Worm (Caenorhabditis elegans) whole organism, L2 larva: ENCODE measurements around the gene F08G12.1.

ENCODE experiments used
- aly-2 ChIP-seq: fragments of 150-350 bp; optimal IDR thresholded peaks from 2 replicates; lab custom pipeline; 2014; ENCODE audit warnings: missing biosample characterization, missing genetic modification characterization
- ceh-82 ChIP-seq: fragments of 150-350 bp; optimal IDR thresholded peaks from 2 replicates; lab custom pipeline; 2014; ENCODE audit warnings: missing biosample characterization, missing genetic modification characterization
- elt-1 ChIP-seq: fragments of 150-350 bp; optimal IDR thresholded peaks from 2 replicates; lab custom pipeline; 2014; ENCODE audit warnings: missing biosample characterization, missing genetic modification characterization
- nhr-11 ChIP-seq: fragments of 150-350 bp; optimal IDR thresholded peaks from 2 replicates; lab custom pipeline; 2014; ENCODE audit warnings: missing biosample characterization, missing genetic modification characterization
- nhr-129 ChIP-seq: fragments of 150-350 bp; optimal IDR thresholded peaks from 2 replicates; lab custom pipeline; 2014; ENCODE audit warnings: missing biosample characterization, missing genetic modification characterization
- nhr-237 ChIP-seq: fragments of 150-350 bp; optimal IDR thresholded peaks from 2 replicates; lab custom pipeline; 2014; ENCODE audit warnings: missing biosample characterization, missing genetic modification characterization
- snpc-4 ChIP-seq: fragments of 150-350 bp; optimal IDR thresholded peaks from 2 replicates; lab custom pipeline; 2014; ENCODE audit warnings: missing biosample characterization, missing genetic modification characterization
- zag-1 ChIP-seq: fragments of 150-350 bp; optimal IDR thresholded peaks from 2 replicates; lab custom pipeline; 2014; ENCODE audit warnings: missing biosample characterization, missing genetic modification characterization

- no peak for TF ChIP-seq nhr-129 (tag; lab: Kevin White, UChicago)
- TF ChIP-seq elt-1: no peak
- TF ChIP-seq nhr-11 (tag; lab: Kevin White, UChicago): no peak
- TF ChIP-seq aly-2 (tag; lab: Kevin White, UChicago): no peak
- TF ChIP-seq ceh-82 (tag; lab: Kevin White, UChicago): no peak
- TF ChIP-seq snpc-4: no peak
- TF ChIP-seq nhr-237 (tag; lab: Kevin White, UChicago): no peak
- TF ChIP-seq zag-1 (tag; lab: Kevin White, UChicago): no peak
These were observed 34.8 kb upstream of the F08G12.1 start for ce11 chrX:11340478-11340877.
